Fruit fly (Drosophila melanogaster): ENCODE measurements around the gene CG18180.

dm6 chr3L:9640713-9641112 lies at the start of gene CG18180:
- TF ChIP-seq fru (GFP tag; optimal IDR thresholded peaks at IDR 0.05): no peak
- no peak for TF ChIP-seq CG32264 (GFP tag; optimal IDR thresholded peaks at IDR 0.05)

All from whole organism, wandering third instar larva.